Fruit fly (Drosophila melanogaster) whole organism, wandering third instar larva: ENCODE measurements around the gene CG31752.

ENCODE experiments used
- CrebA ChIP-seq: fragments of 200-800 bp; sonication (Bioruptor generic); optimal IDR thresholded peaks from 2 replicates; lab custom pipeline; 2016; ENCODE audit warnings: missing biosample characterization, mild to moderate bottlenecking, missing genetic modification characterization, borderline replicate concordance
- Dfd ChIP-seq: fragments of >200 bp; optimal IDR thresholded peaks from 2 replicates; lab custom pipeline; 2017; ENCODE audit warnings: missing biosample characterization, missing genetic modification characterization
- Hr78 ChIP-seq: fragments of >200 bp; optimal IDR thresholded peaks from 2 replicates; lab custom pipeline; 2017; ENCODE audit warnings: missing biosample characterization, missing genetic modification characterization
- Jra ChIP-seq: sonication (Bioruptor generic); optimal IDR thresholded peaks from 2 replicates; lab custom pipeline; 2016; ENCODE audit warnings: missing biosample characterization, missing genetic modification characterization
- Myc ChIP-seq: fragments of >200 bp; optimal IDR thresholded peaks from 2 replicates; lab custom pipeline; 2017
- Vsx2 ChIP-seq: fragments of 200-300, 225-300 bp; sonication (Bioruptor generic); optimal IDR thresholded peaks from 2 replicates; lab custom pipeline; 2018; ENCODE audit warnings: missing biosample characterization, missing genetic modification characterization; ENCODE audit not compliant: partially characterized antibody
- br ChIP-seq: fragments of 200-800 bp; sonication (Bioruptor generic); optimal IDR thresholded peaks from 2 replicates; lab custom pipeline; 2016; ENCODE audit warnings: missing biosample characterization, missing genetic modification characterization
- brk ChIP-seq: fragments of 200-800 bp; sonication (Bioruptor generic); optimal IDR thresholded peaks from 2 replicates; lab custom pipeline; 2016; ENCODE audit warnings: missing biosample characterization, mild to moderate bottlenecking, missing genetic modification characterization
- ey ChIP-seq: fragments of 200-800 bp; sonication (Bioruptor generic); optimal IDR thresholded peaks from 2 replicates; lab custom pipeline; 2016; ENCODE audit warnings: missing biosample characterization, missing genetic modification characterization
- h ChIP-seq: fragments of 200-800 bp; sonication (Bioruptor generic); optimal IDR thresholded peaks from 3 replicates; lab custom pipeline; 2016; ENCODE audit warnings: missing biosample characterization, mild to moderate bottlenecking, missing genetic modification characterization
- woc ChIP-seq: sonication (Bioruptor generic); optimal IDR thresholded peaks from 2 replicates; lab custom pipeline; 2016; ENCODE audit warnings: missing biosample characterization, mild to moderate bottlenecking, missing genetic modification characterization

DNA sequence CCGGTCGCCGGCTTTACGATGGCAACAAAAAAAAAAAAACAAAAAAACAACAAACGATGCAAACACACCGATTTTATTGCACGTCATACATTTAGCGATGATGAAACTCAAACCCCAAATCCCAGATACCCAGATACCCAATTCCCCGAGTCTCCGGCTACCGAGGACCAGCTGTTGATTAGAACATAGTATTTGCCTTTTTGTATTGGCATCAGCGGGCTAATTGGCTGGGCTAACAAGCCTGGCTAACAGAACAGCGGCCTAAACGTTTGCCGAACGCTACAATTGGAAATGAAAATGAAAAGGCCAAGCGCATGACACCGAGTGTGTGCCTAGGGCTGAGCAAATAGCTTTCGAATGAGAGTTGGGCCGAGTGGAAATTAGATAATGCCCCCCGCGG is 23.9 kb upstream of the CG31752 start:
- TF ChIP-seq woc (GFP tag; lab: Kevin White, UChicago) (no peak), br (GFP tag; lab: Kevin White, UChicago) (no peak), Dfd (GFP tag; lab: Kevin White, UChicago) (no peak), brk (no peak), Vsx2 (GFP tag; lab: Kevin White, UChicago) (no peak), Myc (lab: Kevin White, UChicago) (no peak), Hr78 (GFP tag; lab: Kevin White, UChicago) (no peak), CrebA (GFP tag; lab: Kevin White, UChicago) (no peak), h (no peak), ey (no peak), Jra (no peak)
